Worm (Caenorhabditis elegans): ENCODE data around the gene nas-31.

DNA sequence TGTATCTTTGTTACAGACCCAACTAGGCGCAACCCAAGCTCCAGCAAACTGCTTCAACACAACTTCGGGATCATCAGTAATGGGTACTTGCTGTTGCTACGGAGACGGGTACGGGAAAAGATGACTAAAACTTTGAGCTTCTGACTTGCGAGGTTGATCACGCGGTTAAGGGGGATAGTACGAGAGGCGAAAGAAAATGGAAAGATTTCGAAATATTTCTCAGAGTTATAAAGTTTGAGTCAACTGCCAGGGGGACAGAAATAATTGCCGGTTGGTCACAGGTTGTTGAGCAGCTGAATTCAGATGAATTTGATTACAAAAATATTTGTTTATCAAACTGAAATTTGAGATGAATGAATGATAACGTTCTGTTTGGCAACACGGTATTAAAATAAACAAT, 4.0 kb upstream of the nas-31 start:
- TF ChIP-seq nfya-1 (tag; optimal IDR thresholded peaks at IDR 0.05; ENCODE audit: insufficient read depth) (no peak), daf-12 (tag; optimal IDR thresholded peaks at IDR 0.05) (no peak), egl-27 (tag; optimal IDR thresholded peaks at IDR 0.05) (no peak), ceh-28 (tag; optimal IDR thresholded peaks at IDR 0.05) (no peak), nhr-11 (tag; optimal IDR thresholded peaks at IDR 0.05) (no peak), sea-2 (GFP tag; optimal IDR thresholded peaks at IDR 0.05) (no peak), fos-1 (tag; optimal IDR thresholded peaks at IDR 0.05) (no peak), ZK546.5 (tag; optimal IDR thresholded peaks at IDR 0.05) (no peak), pha-4 (tag; optimal IDR thresholded peaks at IDR 0.05) (no peak), ztf-11 (tag; optimal IDR thresholded peaks at IDR 0.05) (no peak), skn-1 (tag; optimal IDR thresholded peaks at IDR 0.05) (no peak), nhr-23 (tag; optimal IDR thresholded peaks at IDR 0.05) (no peak), nhr-77 (tag; optimal IDR thresholded peaks at IDR 0.05) (no peak)
